Worm (Caenorhabditis elegans) whole organism, dauer: ENCODE results near the gene set-9.

Experiments used
- unc-62 ChIP-seq: sonication (generic microtip); optimal IDR thresholded peaks from 2 replicates; lab custom pipeline; 2017; ENCODE audit warnings: missing biosample characterization, missing genetic modification reagents, missing genetic modification characterization

set-9 gene

ce11 chrIV:4291174-4291573 lies 16.5 kb upstream of the set-9 start, which contains the start of gene F15E6.4:
F15E6.4 (plus strand) TSS chrIV:4291474.
- no peak for TF ChIP-seq unc-62 (GFP tag; lab: Kevin White, UChicago)

- no peak for TF ChIP-seq unc-62 (GFP tag; lab: Kevin White, UChicago)
Measured at ce11 chrIV:4292569-4292968, 15.1 kb upstream of the set-9 start, which contains the start of gene F15E6.10. F15E6.10 (plus strand) TSS chrIV:4292869.

DNA sequence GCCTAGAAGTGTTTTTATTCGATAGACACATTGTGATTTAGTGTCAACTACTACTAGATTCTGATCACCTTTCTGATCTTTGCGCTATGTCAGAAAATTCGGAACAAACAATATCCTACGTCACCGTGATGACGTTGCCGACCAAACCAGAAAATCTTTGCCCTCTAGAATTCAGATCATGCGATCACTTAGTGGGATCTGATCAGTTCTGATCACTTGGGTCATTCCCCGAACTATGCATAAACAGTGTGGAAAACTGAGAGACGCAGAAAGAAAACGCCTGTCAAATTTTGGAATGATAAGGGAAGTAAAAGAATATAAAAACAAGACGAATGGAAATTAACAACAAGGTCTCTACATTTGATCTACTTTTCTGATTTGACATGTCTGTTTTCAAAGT lies 13.1 kb upstream of the set-9 start, which contains the start of gene F15E6.3:
F15E6.3 (plus strand) TSS at position 344 of the 400 bp plus-strand sequence.
- TF ChIP-seq unc-62 (GFP tag; lab: Kevin White, UChicago): no peak

DNA sequence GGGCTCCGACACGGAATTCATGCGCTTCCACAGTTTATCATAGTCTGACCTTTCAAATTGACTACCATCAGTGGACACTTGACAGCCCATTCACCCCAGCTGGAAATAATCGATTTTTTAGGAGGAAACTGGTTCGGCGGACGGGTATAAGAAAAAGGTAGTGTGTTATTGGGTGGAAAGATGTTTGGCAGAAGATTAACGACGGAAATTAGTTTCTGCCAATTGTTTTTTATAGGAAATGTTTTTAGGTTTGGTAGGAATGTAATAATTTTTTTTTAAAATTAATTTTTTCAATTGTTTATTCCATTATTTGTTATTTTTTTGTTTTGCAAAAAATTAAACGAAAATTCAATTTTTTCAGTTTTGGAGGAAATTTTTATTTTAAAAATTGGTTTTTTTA lies 8.7 kb upstream of the set-9 start, which contains the start of gene F15E6.9:
F15E6.9 (minus strand) TSS at position 101 of the 400 bp plus-strand sequence.
- no peak for TF ChIP-seq unc-62 (GFP tag; lab: Kevin White, UChicago)

- TF ChIP-seq unc-62 (GFP tag; lab: Kevin White, UChicago): no peak
Measured at ce11 chrIV:4299994-4300393, 7.7 kb upstream of the set-9 start.

- TF ChIP-seq unc-62 (GFP tag; lab: Kevin White, UChicago): no peak
Measured at ce11 chrIV:4301202-4301601, 6.5 kb upstream of the set-9 start, which contains the start of gene lgc-22. lgc-22 (plus strand) TSS chrIV:4301306.

ce11 chrIV:4306317-4306716 lies 1.4 kb upstream of the set-9 start:
- no peak for TF ChIP-seq unc-62 (GFP tag; lab: Kevin White, UChicago)

- TF ChIP-seq unc-62 (GFP tag; lab: Kevin White, UChicago): no peak
Measured at ce11 chrIV:4316813-4317408, 9.2 kb downstream of the set-9 start, which contains the start of gene Y24D9B.1. Y24D9B.1 (plus strand) TSS chrIV:4317358.

- TF ChIP-seq unc-62 (GFP tag; lab: Kevin White, UChicago): no peak
Measured at ce11 chrIV:4317638-4318037, 9.9 kb downstream of the set-9 start.

DNA sequence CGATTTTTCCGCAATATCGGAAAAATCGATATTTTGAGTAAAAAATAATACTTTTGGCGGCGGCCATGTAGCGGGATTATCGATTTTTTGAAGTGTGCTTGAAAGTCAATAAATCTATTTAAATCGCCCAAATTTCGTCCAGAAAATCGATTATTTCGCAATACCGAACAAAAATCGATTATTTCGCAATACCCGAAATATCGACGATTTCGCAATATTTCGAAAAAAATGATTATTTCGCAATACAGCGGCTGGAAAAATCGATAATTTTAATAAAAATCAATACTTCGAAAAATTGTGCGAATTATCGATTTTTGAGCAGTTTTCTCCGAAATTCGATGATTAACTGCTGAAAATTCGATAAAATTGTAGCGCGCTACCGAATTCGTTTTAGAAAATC lies 10.4 kb downstream of the set-9 start:
- no peak for TF ChIP-seq unc-62 (GFP tag; lab: Kevin White, UChicago)

DNA sequence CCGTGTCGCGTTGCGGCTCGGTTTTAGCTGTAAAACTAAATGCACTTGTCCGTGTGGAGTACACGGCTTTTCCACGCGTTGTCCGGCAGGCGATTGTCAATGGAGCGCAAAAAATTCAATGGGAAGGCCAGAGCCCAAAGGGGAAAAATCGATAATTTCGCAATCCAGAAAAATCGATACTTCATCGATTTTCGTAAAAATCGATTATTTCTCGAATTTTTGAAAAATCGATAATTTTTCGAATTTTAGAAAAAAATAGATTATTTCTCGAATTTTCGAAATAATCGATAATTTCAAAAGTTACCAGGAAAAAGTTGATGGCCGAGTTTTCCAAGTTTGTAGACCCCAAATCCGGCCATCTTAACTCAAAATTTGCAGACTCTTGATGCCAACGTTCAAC lies 11.8 kb downstream of the set-9 start:
- TF ChIP-seq unc-62 (GFP tag; lab: Kevin White, UChicago): no peak

DNA sequence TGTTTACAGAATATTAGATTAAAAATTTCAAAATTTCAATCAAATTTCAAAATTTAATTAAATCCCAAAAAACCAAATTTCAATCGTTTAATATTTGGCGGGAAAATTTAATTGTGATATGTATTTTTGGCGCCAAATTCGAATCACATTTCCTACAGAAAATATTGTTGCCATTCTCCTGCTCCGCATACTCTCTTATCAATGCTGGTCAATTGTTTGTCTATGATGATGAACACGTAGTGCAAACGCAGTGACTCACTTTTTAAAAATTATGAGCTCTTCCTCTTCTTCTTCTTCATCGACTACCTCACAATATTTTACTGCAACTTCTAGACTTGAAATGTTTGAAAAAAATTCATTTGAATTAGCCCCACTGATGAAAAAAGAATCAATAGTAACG lies 18.7 kb downstream of the set-9 start, which contains the start of gene trpl-2:
trpl-2 (plus strand) TSS at position 210 of the 400 bp plus-strand sequence.
- TF ChIP-seq unc-62 (GFP tag; lab: Kevin White, UChicago): no peak

ce11 chrIV:4336139-4336851 lies 28.6 kb downstream of the set-9 start, which contains the start of the genes W03B1.3 and oac-51:
W03B1.3 (minus strand) TSS chrIV:4336239.
oac-51 (plus strand) TSS chrIV:4336801.
- no peak for TF ChIP-seq unc-62 (GFP tag; lab: Kevin White, UChicago)

DNA sequence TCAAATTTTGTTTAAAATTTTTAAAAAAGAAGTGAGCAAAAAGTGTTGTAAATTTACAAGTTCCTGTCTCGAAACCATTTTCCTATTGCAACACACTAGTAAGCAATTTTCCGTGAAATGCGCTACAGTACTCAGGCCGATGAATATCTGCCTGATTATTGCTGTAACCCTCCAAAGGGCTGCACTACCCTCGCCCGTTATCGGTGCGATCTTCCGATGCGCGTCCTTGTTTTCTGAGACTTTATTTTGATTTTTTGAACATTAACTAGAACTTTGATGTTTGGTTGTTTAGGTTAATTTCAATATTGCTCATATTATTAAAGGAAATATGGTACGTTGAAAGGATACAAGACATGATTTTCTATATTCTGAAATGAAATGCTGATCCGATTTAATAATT lies 30.5 kb downstream of the set-9 start:
- TF ChIP-seq unc-62 (GFP tag; lab: Kevin White, UChicago): no peak

- TF ChIP-seq unc-62 (GFP tag; lab: Kevin White, UChicago): no peak
Measured at ce11 chrIV:4344828-4345227, 37.1 kb downstream of the set-9 start.

DNA sequence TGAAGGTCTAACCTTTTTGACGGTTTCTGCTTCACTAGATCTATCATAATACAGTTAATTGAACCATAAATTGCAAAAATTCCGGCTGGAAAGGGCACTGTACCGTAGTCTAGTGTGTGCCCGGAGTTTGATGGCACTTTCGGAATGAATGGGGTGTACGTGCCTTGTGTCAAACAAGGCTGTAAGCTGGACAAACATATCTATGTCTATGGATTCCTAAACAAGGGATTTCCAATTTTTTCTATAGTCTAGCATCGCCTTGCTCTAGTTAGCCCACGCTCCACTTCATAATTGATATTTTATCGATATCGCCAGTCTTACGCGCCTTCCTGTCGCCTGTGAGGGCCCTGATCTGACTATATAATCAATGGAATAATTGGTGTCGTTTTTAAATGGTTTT lies 38.8 kb downstream of the set-9 start, which contains the start of gene oac-52:
oac-52 (minus strand) TSS at position 101 of the 400 bp plus-strand sequence.
- no peak for TF ChIP-seq unc-62 (GFP tag; lab: Kevin White, UChicago)
